Fruit fly (Drosophila melanogaster) whole organism: ENCODE results near the gene NTPase.

ENCODE experiments used
- CG8478 ChIP-seq: fragments of >200 bp; optimal IDR thresholded peaks from 2 replicates; lab custom pipeline; 2018; ENCODE audit warnings: inconsistent platforms
- Dll ChIP-seq: fragments of >200 bp; optimal IDR thresholded peaks from 2 replicates; lab custom pipeline; 2017
- EcR ChIP-seq, 2 experiments: fragments of >200 bp; optimal IDR thresholded peaks; 2 replicates each; lab custom pipeline; 2017; ENCODE audit warnings: missing biosample characterization in 2 of 2, missing genetic modification characterization in 2 of 2, missing genetic modification reagents in 2 of 2
- pan ChIP-seq: fragments of >200 bp; optimal IDR thresholded peaks from 2 replicates; lab custom pipeline; 2017
- psq ChIP-seq: fragments of >200 bp; optimal IDR thresholded peaks from 2 replicates; lab custom pipeline; 2017
- usp ChIP-seq: fragments of >200 bp; optimal IDR thresholded peaks from 2 replicates; lab custom pipeline; 2017; ENCODE audit warnings: missing biosample characterization, missing genetic modification characterization, mixed read lengths

NTPase gene

DNA sequence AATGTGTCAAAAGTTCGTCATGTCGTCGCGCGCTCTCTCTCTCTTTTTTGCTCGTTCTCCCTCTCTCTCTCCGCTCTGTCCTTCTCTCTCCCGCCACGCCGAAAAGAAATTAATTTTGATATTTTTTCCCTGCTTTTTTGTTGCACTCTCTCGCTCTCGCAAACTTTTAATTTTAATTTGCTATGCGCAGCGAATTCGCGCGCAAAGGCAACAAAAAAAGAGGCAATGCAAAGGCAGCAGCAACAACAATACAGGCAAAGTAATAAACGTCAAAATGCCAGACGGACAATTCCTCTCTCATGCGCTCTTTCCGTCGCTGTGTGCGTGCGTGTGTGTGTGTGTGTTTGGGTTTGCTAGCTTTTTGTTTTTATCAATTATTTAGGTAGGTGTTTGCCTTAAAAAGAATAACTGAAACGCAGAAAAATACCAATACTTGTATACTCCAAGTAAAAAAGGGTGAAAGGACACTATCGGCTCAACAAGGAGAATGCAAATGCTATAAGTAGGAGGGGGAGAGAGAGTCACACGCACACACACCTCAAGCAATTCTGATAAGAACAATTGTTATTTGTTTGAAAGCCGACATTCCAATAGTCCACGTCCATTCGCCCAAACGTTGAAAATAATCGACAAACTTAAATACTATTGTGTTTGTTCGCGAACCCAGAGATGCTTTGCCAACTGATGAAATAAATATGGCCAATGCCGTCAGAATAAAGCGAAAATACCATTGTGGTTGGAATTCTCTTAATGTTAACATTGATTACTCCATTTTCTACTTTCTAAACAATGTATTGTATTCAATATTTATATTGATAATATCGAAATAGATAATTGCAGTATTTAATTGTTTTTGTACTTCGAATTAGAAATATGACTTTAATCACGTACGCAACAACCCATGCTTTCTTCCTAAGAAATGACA lies 1.2 kb upstream of the NTPase start:
- TF ChIP-seq Dll (lab: Kevin White, UChicago) (peak; percentile 80), CG8478 (lab: Kevin White, UChicago) (no peak)

DNA sequence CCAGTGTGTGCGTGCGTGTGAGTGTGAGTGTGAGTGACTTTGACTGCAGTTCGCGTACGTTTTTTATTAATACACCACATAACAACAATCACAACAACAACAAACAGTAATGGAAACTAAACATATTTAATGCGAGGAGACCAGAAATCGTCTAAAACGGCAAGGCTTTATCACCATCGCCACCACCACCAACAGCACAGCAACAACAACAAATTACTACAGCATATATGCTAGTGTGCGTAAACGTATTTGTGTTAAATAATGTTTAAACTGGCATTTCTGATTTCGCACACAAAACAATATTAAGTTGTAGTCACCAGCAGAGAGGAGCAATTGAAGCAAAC lies 548 bp upstream of the NTPase start:
- TF ChIP-seq usp (GFP tag; lab: Kevin White, UChicago) (no peak), EcR (GFP tag; optimal IDR thresholded peaks at IDR 0.05; lab: Kevin White, UChicago) (no peak), Dll (lab: Kevin White, UChicago) (no peak), pan (lab: Kevin White, UChicago) (no peak), psq (lab: Kevin White, UChicago) (no peak), CG8478 (lab: Kevin White, UChicago) (peak; percentile 67)

DNA sequence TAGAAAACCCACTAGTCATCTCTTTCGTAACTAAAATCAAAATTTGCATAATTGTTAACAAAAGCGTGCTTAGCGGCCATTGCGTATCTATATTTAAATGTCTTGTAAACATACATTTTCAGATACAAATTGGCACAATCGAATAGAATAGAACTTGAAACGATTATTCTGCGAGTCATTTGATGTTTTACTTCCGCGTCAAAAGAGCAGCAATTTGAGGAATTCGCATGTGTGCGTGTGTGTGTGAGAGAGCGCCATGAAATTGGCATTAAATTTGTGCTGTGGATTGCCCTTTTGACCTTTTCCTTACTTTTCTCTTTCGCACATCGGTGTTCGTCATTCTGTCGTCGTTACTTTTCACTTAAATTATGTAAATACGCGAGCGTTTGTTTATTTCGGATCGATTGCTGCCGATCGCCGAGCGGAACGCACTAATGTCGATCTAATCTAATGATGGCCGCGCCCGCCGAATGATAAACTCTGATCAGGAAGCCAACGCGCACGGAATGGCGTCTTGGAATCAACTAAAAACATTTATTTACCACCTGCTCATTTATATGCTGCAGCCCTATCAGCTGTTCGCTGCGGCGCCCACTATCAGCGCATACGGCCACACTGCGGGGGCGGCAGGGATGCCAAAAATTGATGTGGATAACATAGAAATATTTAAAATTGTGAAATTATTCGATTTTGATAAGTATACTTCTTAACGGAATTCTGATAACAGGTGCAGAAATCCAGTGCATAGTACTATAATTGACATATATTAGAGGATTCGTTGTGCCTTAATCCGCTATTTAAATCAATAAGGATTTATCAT lies 757 bp downstream of the NTPase start:
- TF ChIP-seq psq (lab: Kevin White, UChicago), result no peak
- TF ChIP-seq CG8478 (lab: Kevin White, UChicago), result no peak
- TF ChIP-seq pan (lab: Kevin White, UChicago), result no peak
- TF ChIP-seq Dll (lab: Kevin White, UChicago), result no peak
- TF ChIP-seq EcR (GFP tag; optimal IDR thresholded peaks at IDR 0.05; lab: Kevin White, UChicago), result no peak
- no peak for TF ChIP-seq usp (GFP tag; lab: Kevin White, UChicago)

DNA sequence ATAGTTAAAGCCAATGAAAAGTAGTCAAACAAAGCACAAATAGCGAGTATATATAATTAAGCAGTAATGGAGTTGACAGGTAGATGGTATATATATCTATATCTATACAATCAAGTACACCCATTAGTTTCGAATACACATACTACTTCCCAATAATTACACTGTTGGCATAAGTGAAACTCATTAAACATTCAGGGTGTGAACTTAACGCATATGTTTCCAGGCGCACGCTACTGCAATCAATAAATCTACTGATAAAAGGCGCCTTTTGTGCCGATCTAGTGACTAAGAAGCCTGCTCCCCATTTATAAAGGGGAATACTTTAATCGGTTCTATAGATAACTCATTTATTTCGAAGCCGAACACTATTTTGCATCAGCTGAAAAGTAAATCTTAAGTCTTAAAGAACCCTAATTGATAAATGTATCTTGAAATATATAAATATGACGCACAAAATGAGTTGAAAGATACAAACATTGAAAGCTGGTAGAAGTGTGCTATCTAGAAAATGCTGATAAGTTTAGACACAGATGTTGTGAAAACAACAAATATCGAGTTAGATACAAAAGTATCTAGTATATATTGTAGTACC lies 1.9 kb downstream of the NTPase start:
- no peak for TF ChIP-seq CG8478 (lab: Kevin White, UChicago)
- TF ChIP-seq pan (lab: Kevin White, UChicago), result no peak
- no peak for TF ChIP-seq EcR (GFP tag; optimal IDR thresholded peaks at IDR 0.05; lab: Kevin White, UChicago)
- no peak for TF ChIP-seq Dll (lab: Kevin White, UChicago)
- no peak for TF ChIP-seq psq (lab: Kevin White, UChicago)
- no peak for TF ChIP-seq usp (GFP tag; lab: Kevin White, UChicago)

DNA sequence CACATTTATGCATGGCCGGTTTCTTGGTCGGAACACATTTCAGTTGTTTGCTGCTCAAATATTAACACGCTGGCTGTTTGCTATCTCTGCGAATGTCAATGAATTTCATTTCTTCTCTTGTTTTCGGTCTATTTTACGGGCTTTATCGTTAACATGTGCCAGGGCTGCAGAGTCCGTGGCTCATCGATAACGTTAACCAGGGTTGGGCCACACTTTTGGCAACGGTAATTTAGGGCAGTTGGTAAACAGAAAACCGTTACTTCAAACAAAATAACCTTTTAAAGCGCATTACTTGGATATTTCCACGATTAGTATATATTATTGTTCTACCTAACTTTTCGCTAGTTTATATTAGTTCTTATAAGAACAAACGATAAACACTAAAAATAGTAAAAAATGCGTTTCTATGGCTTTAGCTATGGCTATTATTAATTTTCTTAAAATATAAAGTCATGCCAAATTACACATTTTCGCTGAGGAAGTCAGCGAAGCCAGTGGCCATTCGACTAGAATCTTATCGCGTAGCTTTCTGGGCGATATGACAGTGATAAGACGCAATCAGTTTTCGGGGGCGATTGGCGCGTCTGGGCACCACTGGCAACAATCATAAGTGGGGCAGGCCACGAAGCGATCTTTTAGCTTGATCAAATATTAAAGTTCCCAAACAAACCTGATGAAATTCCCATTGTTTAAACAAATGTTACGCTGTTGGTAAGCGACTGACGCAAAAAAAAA lies 2.5 kb downstream of the NTPase start:
- TF ChIP-seq usp (GFP tag; lab: Kevin White, UChicago) (no peak), EcR (GFP tag; optimal IDR thresholded peaks at IDR 0.05; lab: Kevin White, UChicago) (no peak), psq (lab: Kevin White, UChicago) (no peak), CG8478 (lab: Kevin White, UChicago) (no peak), Dll (lab: Kevin White, UChicago) (no peak), pan (lab: Kevin White, UChicago) (no peak)

DNA sequence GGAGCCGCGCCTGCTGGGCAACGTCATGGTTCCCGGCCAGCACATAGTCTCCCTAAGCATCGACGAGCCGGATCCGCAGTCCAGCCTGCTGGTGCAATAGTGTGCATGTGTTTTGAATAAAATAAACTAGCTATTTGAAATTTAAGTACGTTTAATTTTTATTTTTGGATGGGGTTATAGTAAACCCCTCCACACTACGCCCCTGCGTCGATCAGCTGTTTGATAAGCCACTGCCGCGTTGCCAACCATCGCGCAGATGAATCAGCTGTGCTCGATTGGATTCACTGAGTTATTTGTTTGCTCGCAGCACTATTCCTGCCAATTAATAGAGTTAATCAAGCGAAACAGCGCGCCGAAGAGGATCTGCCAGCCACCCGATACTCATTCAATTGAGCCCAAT lies 6.8 kb downstream of the NTPase start, which contains the start of gene RabGGTb:
Gene RabGGTb, plus strand, starts transcription at position 254 of the 400 bp plus-strand sequence.
- TF ChIP-seq pan (lab: Kevin White, UChicago), result no peak
- no peak for TF ChIP-seq psq (lab: Kevin White, UChicago)
- TF ChIP-seq Dll (lab: Kevin White, UChicago), result no peak
- TF ChIP-seq EcR (GFP tag; optimal IDR thresholded peaks at IDR 0.05; lab: Kevin White, UChicago), result no peak
- TF ChIP-seq usp (GFP tag; lab: Kevin White, UChicago), result no peak

DNA sequence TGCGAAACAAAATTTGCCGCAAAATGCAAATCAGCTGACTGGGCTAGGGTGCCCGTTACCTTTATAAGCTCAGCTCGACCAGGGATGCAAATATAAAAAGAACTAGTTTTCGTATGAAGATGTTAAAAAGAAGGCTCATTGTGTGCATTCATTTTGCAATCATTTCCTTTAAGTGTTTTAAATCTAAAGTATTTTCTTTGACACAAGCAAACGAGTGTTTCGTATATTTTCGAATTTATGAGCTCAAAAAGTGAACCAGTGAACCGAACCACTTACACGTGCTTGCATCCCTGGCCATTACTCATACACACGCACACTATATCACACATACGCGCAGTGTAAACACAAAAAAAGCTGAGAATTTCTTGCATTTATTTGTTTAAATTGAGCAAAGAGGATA lies 7.5 kb downstream of the NTPase start, which contains the start of the genes Prx6a and Sbat:
Gene Prx6a, minus strand, starts transcription at position 45 of the 400 bp plus-strand sequence.
Gene Sbat, plus strand, starts transcription at position 157 of the 400 bp plus-strand sequence.
- TF ChIP-seq usp (GFP tag; lab: Kevin White, UChicago) (no peak), psq (lab: Kevin White, UChicago) (no peak), pan (lab: Kevin White, UChicago) (no peak)

DNA sequence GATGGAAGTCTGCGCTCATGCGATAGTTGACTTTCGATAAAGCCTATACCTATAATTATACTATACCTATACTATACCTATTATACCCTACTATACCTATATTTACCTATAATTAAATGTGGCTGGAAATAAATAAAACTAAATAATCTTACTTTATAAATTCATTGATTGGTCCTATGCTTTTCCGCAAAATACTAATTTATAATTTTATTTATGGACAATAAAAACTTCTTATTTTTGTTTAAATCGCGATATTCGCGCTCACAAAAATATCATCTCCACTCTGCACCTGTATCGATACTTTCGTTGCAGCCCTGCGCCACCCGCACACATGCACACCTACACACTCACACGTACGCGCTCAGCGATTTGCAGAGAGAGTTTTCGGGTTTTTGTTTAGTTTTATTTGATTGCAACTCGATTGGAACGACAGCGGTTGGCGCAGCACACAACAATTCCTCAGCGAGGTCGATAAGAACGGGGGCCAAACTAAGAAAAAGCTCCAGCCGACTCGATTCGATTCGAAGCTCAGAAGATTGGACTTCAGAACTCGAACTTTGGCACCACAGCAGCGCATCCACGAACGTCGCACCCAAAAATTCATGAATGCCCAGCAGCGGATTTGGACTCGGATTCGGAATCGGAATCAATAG lies 11.0 kb downstream of the NTPase start, which contains the start of gene CG8814:
Gene CG8814, plus strand, starts transcription at position 349 of the 653 bp plus-strand sequence.
- TF ChIP-seq psq (lab: Kevin White, UChicago) (no peak), Dll (lab: Kevin White, UChicago) (no peak)

DNA sequence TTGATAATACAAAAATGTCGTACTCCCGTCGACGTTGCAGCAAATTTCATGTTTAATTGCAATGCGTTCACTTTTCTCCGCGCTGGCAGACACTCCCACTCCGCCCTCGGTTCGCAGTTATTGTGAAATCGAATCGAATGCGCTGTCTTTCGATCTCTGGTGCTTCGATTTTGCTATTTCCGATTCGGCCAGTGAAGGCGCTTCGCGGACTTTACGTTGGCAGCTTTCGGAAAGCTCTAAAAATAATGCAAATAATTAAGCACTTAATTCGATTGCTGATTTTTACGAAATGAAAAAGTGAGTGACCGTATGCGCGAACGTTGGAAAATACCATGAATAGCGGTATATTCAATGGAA lies 11.5 kb downstream of the NTPase start, which contains the start of gene Ifrd1:
Gene Ifrd1, minus strand, starts transcription at position 305 of the 357 bp plus-strand sequence.
- TF ChIP-seq psq (lab: Kevin White, UChicago) (no peak), CG8478 (lab: Kevin White, UChicago) (no peak), Dll (lab: Kevin White, UChicago) (no peak), pan (lab: Kevin White, UChicago) (no peak), usp (GFP tag; lab: Kevin White, UChicago) (no peak)

DNA sequence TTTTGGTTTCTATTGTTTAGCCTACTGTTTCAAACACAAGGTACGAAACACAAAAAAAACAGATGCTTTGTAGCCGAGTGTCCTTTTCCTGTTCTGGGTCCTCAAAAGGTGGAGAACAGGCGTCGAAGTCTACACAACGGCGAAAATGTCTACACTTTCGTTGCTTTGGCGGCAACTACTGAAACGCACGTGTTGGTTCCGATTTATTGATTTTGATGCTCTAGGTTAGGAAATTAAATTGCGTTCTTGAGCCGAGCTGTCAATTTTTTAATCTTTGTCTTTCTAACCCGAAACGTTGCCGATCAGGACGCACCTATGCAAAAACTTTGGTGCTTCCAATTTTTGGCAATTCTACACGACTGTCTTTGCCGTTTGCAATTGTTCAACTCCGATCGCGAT lies 11.9 kb downstream of the NTPase start:
- no peak for TF ChIP-seq psq (lab: Kevin White, UChicago)
- no peak for TF ChIP-seq pan (lab: Kevin White, UChicago)
- TF ChIP-seq EcR (GFP tag; optimal IDR thresholded peaks at IDR 0.05; lab: Kevin White, UChicago), result no peak
- TF ChIP-seq CG8478 (lab: Kevin White, UChicago), result no peak
- no peak for TF ChIP-seq usp (GFP tag; lab: Kevin White, UChicago)
- TF ChIP-seq Dll (lab: Kevin White, UChicago), result no peak
